Fruit fly (Drosophila melanogaster) Kc167 (cell line): ENCODE data around the gene CG14607.

Experiments
- Myc ChIP-seq: fragments of >200 bp; optimal IDR thresholded peaks from 2 replicates; lab custom pipeline; 2017; ENCODE audit warnings: missing external identifiers
- Sin3A ChIP-seq: fragments of >200 bp; optimal IDR thresholded peaks from 2 replicates; lab custom pipeline; 2018; ENCODE audit warnings: missing external identifiers
- h ChIP-seq: fragments of >200 bp; optimal IDR thresholded peaks from 3 replicates; lab custom pipeline; 2018; ENCODE audit warnings: missing external identifiers
- insv ChIP-seq: fragments of >200 bp; optimal IDR thresholded peaks from 3 replicates; lab custom pipeline; 2018; ENCODE audit warnings: missing external identifiers
- psq ChIP-seq: fragments of >200 bp; optimal IDR thresholded peaks from 2 replicates; lab custom pipeline; 2017; ENCODE audit warnings: missing external identifiers
- ttk ChIP-seq: sonication (Bioruptor generic); optimal IDR thresholded peaks from 2 replicates; lab custom pipeline; 2017; ENCODE audit warnings: missing external identifiers

CG14607 gene

dm6 chr3R:7274973-7275525 lies 33.5 kb downstream of the CG14607 start:
- TF ChIP-seq ttk (lab: Kevin White, UChicago) = no peak
- no peak for TF ChIP-seq h (lab: Kevin White, UChicago)
- TF ChIP-seq insv (lab: Kevin White, UChicago) = no peak
- TF ChIP-seq psq = no peak
- no peak for TF ChIP-seq Myc (lab: Kevin White, UChicago)
- TF ChIP-seq Sin3A (lab: Kevin White, UChicago) = no peak

- TF ChIP-seq psq (no peak), h (lab: Kevin White, UChicago) (no peak), Sin3A (lab: Kevin White, UChicago) (no peak), Myc (lab: Kevin White, UChicago) (no peak), insv (lab: Kevin White, UChicago) (no peak), ttk (lab: Kevin White, UChicago) (no peak)
Measured at dm6 chr3R:7276782-7277181, 35.2 kb downstream of the CG14607 start.

- TF ChIP-seq Myc (lab: Kevin White, UChicago) (no peak), Sin3A (lab: Kevin White, UChicago) (no peak), ttk (lab: Kevin White, UChicago) (no peak), psq (no peak), insv (lab: Kevin White, UChicago) (no peak), h (lab: Kevin White, UChicago) (no peak)
Measured at dm6 chr3R:7282244-7282890, 40.8 kb downstream of the CG14607 start.

dm6 chr3R:7285662-7286061 lies 44.1 kb downstream of the CG14607 start, which contains the start of gene RacGAP84C:
Gene RacGAP84C, plus strand, starts transcription at chr3R:7285962.
- TF ChIP-seq psq (no peak), Myc (lab: Kevin White, UChicago) (no peak), h (lab: Kevin White, UChicago) (no peak), Sin3A (lab: Kevin White, UChicago) (no peak), insv (lab: Kevin White, UChicago) (no peak), ttk (lab: Kevin White, UChicago) (no peak)
